Worm (Caenorhabditis elegans) whole organism, L1 larva: ENCODE measurements around the gene ZC317.2.

Experiments used
- C04F5.9 ChIP-seq: sonication (generic microtip); optimal IDR thresholded peaks from 2 replicates; lab custom pipeline; 2016; ENCODE audit warnings: missing genetic modification characterization, missing compliant biosample characterization
- C34B4.2 ChIP-seq: sonication (generic microtip); optimal IDR thresholded peaks from 2 replicates; lab custom pipeline; 2017; ENCODE audit warnings: mild to moderate bottlenecking, missing genetic modification characterization, missing compliant biosample characterization
- Y116A8C.19 ChIP-seq: sonication (generic microtip); optimal IDR thresholded peaks from 2 replicates; lab custom pipeline; 2016; ENCODE audit warnings: missing compliant biosample characterization, missing genetic modification characterization, borderline replicate concordance
- aha-1 ChIP-seq: fragments of 150-350 bp; optimal IDR thresholded peaks from 2 replicates; lab custom pipeline; 2014; ENCODE audit warnings: missing biosample characterization, missing genetic modification characterization
- ama-1 ChIP-seq: fragments of 150-350 bp; optimal IDR thresholded peaks from 2 replicates; lab custom pipeline; 2014
- ceh-63 ChIP-seq: fragments of 200-800 bp; sonication (Bioruptor generic); optimal IDR thresholded peaks from 2 replicates; lab custom pipeline; 2018; ENCODE audit warnings: mild to moderate bottlenecking, missing genetic modification characterization, missing compliant biosample characterization
- ceh-8 ChIP-seq: fragments of 200-800 bp; sonication (Bioruptor generic); optimal IDR thresholded peaks from 2 replicates; lab custom pipeline; 2018; ENCODE audit warnings: mild to moderate bottlenecking, missing genetic modification characterization, moderate library complexity, missing compliant biosample characterization
- dpl-1 ChIP-seq, 3 experiments: fragments of 150-350 bp in 2 of 3; sonication (generic microtip) in 1 of 3; optimal IDR thresholded peaks; 2 replicates each; lab custom pipeline; 2014 to 2017; ENCODE audit warnings: missing biosample characterization in 3 of 3, missing genetic modification characterization in 3 of 3, missing genetic modification reagents in 3 of 3
- efl-1 ChIP-seq, 4 experiments: fragments of 150-350 bp; optimal IDR thresholded peaks in 3 of 4; peaks in 1 of 4; 1 replicate in 1 of 4; 2 replicates in 3 of 4; lab custom pipeline; 2014; ENCODE audit warnings: missing biosample characterization in 2 of 4, missing genetic modification characterization in 2 of 4, missing genetic modification reagents in 2 of 4
- egl-27 ChIP-seq, 2 experiments: fragments of 150-350 bp in 1 of 2; sonication (generic microtip); optimal IDR thresholded peaks; 3 replicates each; lab custom pipeline; 2017 to 2018; ENCODE audit warnings: missing biosample characterization in 2 of 2, missing genetic modification characterization in 2 of 2, missing genetic modification reagents in 2 of 2
- elt-2 ChIP-seq: sonication (generic microtip); optimal IDR thresholded peaks from 2 replicates; lab custom pipeline; 2016; ENCODE audit warnings: missing genetic modification characterization, mild to moderate bottlenecking, inconsistent platforms, missing compliant biosample characterization, missing genetic modification reagents
- fkh-10 ChIP-seq: sonication (generic microtip); optimal IDR thresholded peaks from 2 replicates; lab custom pipeline; 2017; ENCODE audit warnings: missing biosample characterization, missing genetic modification reagents, missing genetic modification characterization
- fkh-4 ChIP-seq: sonication (generic microtip); optimal IDR thresholded peaks from 2 replicates; lab custom pipeline; 2016; ENCODE audit warnings: missing compliant biosample characterization, missing genetic modification characterization, borderline replicate concordance
- hlh-17 ChIP-seq: fragments of 200-800 bp; sonication (Bioruptor generic); optimal IDR thresholded peaks from 2 replicates; lab custom pipeline; 2018; ENCODE audit warnings: missing genetic modification characterization, mild to moderate bottlenecking, missing compliant biosample characterization, moderate library complexity, borderline replicate concordance
- jun-1 ChIP-seq: fragments of 150-350 bp; optimal IDR thresholded peaks from 2 replicates; lab custom pipeline; 2014; ENCODE audit warnings: missing biosample characterization, missing genetic modification reagents, missing genetic modification characterization
- lin-14 ChIP-seq: fragments of 200-800 bp; sonication (Bioruptor generic); optimal IDR thresholded peaks from 2 replicates; lab custom pipeline; 2018; ENCODE audit warnings: mild to moderate bottlenecking, missing genetic modification characterization, moderate library complexity, missing compliant biosample characterization
- lin-35 ChIP-seq, 2 experiments: fragments of 150-350 bp; optimal IDR thresholded peaks; 2 replicates each; lab custom pipeline; 2014; ENCODE audit warnings: missing biosample characterization in 2 of 2, missing genetic modification characterization in 2 of 2, missing genetic modification reagents in 2 of 2
- lin-39 ChIP-seq: fragments of 150-350 bp; optimal IDR thresholded peaks from 2 replicates; lab custom pipeline; 2014; ENCODE audit warnings: missing biosample characterization, missing genetic modification reagents, missing genetic modification characterization
- mab-9 ChIP-seq: fragments of 200-800 bp; sonication (Bioruptor generic); IDR thresholded peaks from 2 replicates; pipeline ENCODE4 v1.3.6; 2022; ENCODE audit warnings: missing genetic modification reagents, missing genetic modification characterization, missing compliant biosample characterization
- mdl-1 ChIP-seq, 2 experiments: fragments of 150-350 bp; optimal IDR thresholded peaks; 2 replicates each; lab custom pipeline; 2014 to 2017; ENCODE audit warnings: missing biosample characterization in 2 of 2, missing genetic modification characterization in 2 of 2, inconsistent platforms in 1 of 2
- nhr-11 ChIP-seq: fragments of 150-350 bp; optimal IDR thresholded peaks from 2 replicates; lab custom pipeline; 2014; ENCODE audit warnings: missing biosample characterization, missing genetic modification characterization
- nhr-12 ChIP-seq: sonication (generic microtip); optimal IDR thresholded peaks from 2 replicates; lab custom pipeline; 2017; ENCODE audit warnings: missing biosample characterization, missing genetic modification characterization
- nhr-71 ChIP-seq: sonication (generic microtip); optimal IDR thresholded peaks from 2 replicates; lab custom pipeline; 2016; ENCODE audit warnings: mild to moderate bottlenecking, missing genetic modification characterization, moderate library complexity, missing compliant biosample characterization
- nhr-84 ChIP-seq: sonication (generic microtip); optimal IDR thresholded peaks from 2 replicates; lab custom pipeline; 2017; ENCODE audit warnings: missing biosample characterization, missing genetic modification characterization
- pqm-1 ChIP-seq: sonication (generic microtip); optimal IDR thresholded peaks from 3 replicates; lab custom pipeline; 2017; ENCODE audit warnings: missing biosample characterization, missing genetic modification characterization
- snpc-4 ChIP-seq: fragments of 150-350 bp; optimal IDR thresholded peaks from 2 replicates; lab custom pipeline; 2014; ENCODE audit warnings: missing biosample characterization, missing genetic modification characterization
- sptf-1 ChIP-seq: fragments of 150-350 bp; optimal IDR thresholded peaks from 2 replicates; lab custom pipeline; 2014; ENCODE audit warnings: missing biosample characterization, missing genetic modification characterization
- swsn-7 ChIP-seq: sonication (generic microtip); optimal IDR thresholded peaks from 2 replicates; lab custom pipeline; 2016; ENCODE audit warnings: missing genetic modification characterization, missing compliant biosample characterization
- tbx-2 ChIP-seq: sonication (generic microtip); optimal IDR thresholded peaks from 2 replicates; lab custom pipeline; 2016; ENCODE audit warnings: missing genetic modification characterization, missing compliant biosample characterization
- unc-130 ChIP-seq: fragments of 150-350 bp; optimal IDR thresholded peaks from 2 replicates; lab custom pipeline; 2017; ENCODE audit warnings: missing biosample characterization, missing genetic modification characterization, inconsistent platforms
- unc-30 ChIP-seq: sonication (generic microtip); optimal IDR thresholded peaks from 2 replicates; lab custom pipeline; 2017; ENCODE audit warnings: missing biosample characterization, missing genetic modification characterization
- xbp-1 ChIP-seq: sonication (generic microtip); optimal IDR thresholded peaks from 2 replicates; lab custom pipeline; 2016; ENCODE audit warnings: missing genetic modification characterization, missing compliant biosample characterization

The ZC317.2 gene

DNA sequence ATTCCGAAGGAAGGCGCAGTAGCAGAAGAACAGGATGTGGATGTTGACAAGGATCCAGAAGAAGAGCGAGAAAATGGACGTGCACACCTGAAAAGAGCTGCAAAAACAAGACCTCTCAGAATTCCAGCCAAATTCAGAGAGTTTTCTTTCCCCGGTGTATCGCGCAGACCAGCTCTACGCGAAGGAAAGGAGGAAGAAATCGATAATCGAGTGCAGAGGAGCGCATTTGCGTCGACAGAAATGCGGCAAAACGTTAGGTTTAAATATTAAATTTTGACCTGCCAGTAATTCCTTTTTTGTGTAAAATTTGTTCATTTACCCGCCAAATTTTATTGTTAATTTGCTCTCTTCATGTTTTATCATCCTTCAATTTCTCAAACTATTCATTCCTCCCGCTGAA lies 17.8 kb downstream of the ZC317.2 start:
- no peak for TF ChIP-seq sptf-1 (tag; lab: Kevin White, UChicago)
- peak in 1 of 2 experiments; percentile 52 for TF ChIP-seq lin-35 (GFP tag; optimal IDR thresholded peaks at IDR 0.05; lab: Kevin White, UChicago)
- TF ChIP-seq dpl-1 (GFP tag; optimal IDR thresholded peaks at IDR 0.05; lab: Kevin White, UChicago) = peak in 2 of 3 experiments; percentile 43 to 50
- no peak for TF ChIP-seq mdl-1 (tag; optimal IDR thresholded peaks at IDR 0.05; lab: Kevin White, UChicago)
- TF ChIP-seq efl-1 (optimal IDR thresholded peaks at IDR 0.05; lab: Kevin White, UChicago) = peak in 1 of 2 experiments; percentile 52
- TF ChIP-seq efl-1 (GFP tag; optimal IDR thresholded peaks at IDR 0.05 in 1 of 2; lab: Kevin White, UChicago) = peak; percentile 59 to 95

DNA sequence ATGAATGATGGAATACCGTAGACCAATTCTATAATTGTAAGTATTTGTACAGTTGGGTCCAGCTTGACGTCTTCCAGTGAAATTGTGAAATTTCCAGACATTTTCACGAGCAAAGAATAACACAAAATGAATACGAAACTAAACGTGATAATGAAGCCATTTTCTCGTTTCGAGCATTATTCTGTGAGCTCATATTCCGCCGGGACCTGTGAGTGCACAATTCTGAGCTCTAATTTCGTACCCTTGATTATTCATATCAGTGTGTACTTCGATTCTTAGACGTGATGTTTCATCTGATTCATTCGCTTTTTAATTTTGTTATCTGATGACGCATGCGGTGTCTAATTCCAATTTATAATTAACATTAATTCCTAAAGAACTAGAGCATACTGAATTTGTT lies 22.4 kb downstream of the ZC317.2 start, which contains the start of gene srg-66:
Gene srg-66 (minus strand): TSS at position 101 of the 400 bp plus-strand sequence.
- no peak for TF ChIP-seq C34B4.2
- TF ChIP-seq unc-130 = no peak
- TF ChIP-seq egl-27 (tag; optimal IDR thresholded peaks at IDR 0.05; lab: Kevin White, UChicago) = no peak
- TF ChIP-seq swsn-7 (tag; lab: Kevin White, UChicago) = no peak
- TF ChIP-seq ceh-8 = peak; percentile 66
- TF ChIP-seq, all 84 proteins: peak for 1

DNA sequence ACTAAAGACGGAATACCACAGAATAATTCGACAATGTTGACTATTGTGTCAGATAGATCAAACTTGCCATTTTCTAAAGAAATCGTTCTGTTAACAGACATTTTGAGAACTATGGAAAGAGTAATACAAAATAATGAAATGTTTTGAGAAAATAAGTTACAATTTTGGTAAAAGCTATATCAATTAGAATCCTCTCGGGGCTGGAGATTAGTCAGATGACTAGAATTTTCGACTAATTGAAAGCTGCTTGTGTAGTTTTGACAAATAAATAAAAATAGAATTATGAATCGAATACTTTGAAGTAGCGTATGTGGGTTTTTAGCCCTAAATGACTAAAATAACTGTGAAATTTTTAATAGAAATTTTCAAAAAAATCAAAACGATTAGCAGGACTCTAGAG lies 25.0 kb downstream of the ZC317.2 start, which contains the start of gene srg-65:
Gene srg-65 (minus strand): TSS at position 101 of the 400 bp plus-strand sequence.
- TF ChIP-seq nhr-11 (tag; lab: Kevin White, UChicago) = no peak

DNA sequence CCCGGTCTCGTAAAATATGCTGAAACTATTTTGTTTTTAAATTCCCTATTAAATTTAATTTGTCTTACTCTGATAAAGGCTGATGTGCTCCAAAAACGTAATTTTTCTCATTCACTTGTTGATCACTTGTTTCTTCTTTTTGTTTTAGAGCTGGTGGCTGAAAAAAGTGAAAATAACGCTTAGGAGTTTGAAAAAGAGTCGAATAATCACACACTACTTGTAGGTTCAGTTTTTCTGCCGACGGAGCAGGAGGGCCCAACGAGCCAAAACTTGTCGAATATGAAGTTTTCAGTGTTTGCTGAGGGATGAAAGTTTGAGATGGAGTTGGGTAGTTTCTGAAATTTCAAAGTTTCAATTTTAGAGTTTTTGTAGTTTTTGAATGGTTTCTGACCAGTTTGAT lies 27.3 kb downstream of the ZC317.2 start:
- no peak for TF ChIP-seq ceh-63 (GFP tag; lab: Kevin White, UChicago)
- no peak for TF ChIP-seq jun-1
- TF ChIP-seq sptf-1 (tag; lab: Kevin White, UChicago) = no peak
- no peak for TF ChIP-seq lin-14 (GFP tag; lab: Kevin White, UChicago)
- no peak for TF ChIP-seq mab-9 (GFP tag; lab: Robert Waterston, UW)
- TF ChIP-seq nhr-84 (tag; lab: Kevin White, UChicago) = no peak
- no peak for TF ChIP-seq unc-30 (tag; lab: Kevin White, UChicago)

DNA sequence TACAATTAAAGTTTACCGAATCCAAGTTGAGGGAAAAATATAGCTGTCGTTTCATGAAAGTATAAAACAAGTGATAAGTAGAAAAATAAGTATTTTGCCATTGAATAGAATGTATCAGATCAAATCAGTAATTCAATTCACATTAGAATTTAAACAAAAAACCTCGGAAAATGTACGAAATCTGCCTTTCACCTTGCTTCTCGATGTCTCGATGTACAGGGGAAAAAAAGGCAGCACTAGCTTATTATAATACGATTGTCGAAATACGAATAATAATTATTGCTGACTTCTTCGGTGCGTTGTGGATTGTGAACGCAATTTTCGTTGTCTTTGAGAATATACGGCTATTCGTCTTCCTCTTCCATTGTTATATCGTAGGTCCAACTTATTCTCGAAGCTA lies 28.9 kb downstream of the ZC317.2 start, which contains the start of gene grl-18:
Gene grl-18 (minus strand): TSS at position 101 of the 400 bp plus-strand sequence.
- TF ChIP-seq nhr-71 (no peak), ama-1 (lab: Kevin White, UChicago) (no peak), lin-14 (GFP tag; lab: Kevin White, UChicago) (no peak), aha-1 (tag; lab: Kevin White, UChicago) (no peak), Y116A8C.19 (tag; lab: Kevin White, UChicago) (no peak), snpc-4 (no peak), tbx-2 (no peak), fkh-4 (tag; lab: Kevin White, UChicago) (no peak), xbp-1 (no peak), nhr-84 (tag; lab: Kevin White, UChicago) (no peak), hlh-17 (no peak), egl-27 (tag; optimal IDR thresholded peaks at IDR 0.05; lab: Kevin White, UChicago) (no peak), lin-39 (tag; lab: Kevin White, UChicago) (no peak), fkh-10 (GFP tag; lab: Kevin White, UChicago) (no peak), nhr-12 (tag; lab: Kevin White, UChicago) (no peak), pqm-1 (tag; lab: Kevin White, UChicago) (no peak)

DNA sequence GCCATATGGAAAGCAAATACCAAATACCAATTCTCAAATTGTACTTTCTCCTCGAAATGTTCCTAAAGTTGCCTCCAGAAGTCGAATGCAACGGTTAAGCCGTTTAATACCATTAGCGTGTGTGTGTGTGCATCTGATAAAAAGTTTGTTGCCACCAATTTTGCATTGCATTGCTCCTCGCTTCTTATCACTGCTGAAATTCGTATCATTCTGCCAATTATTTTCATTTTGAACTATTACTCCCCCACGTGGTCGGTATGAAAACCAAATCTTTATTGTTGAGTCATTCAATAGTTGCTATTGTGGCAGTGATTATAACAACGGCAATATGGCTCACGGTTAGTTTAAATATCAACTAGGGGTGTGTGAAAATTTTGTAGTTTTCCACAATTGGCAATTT lies 30.3 kb downstream of the ZC317.2 start, which contains the start of gene T05C3.6:
Gene T05C3.6 (plus strand): TSS at position 241 of the 400 bp plus-strand sequence.
- TF ChIP-seq C04F5.9 (tag; lab: Kevin White, UChicago) (no peak), elt-2 (tag; lab: Kevin White, UChicago) (peak; percentile 76), lin-35 (GFP tag; optimal IDR thresholded peaks at IDR 0.05; lab: Kevin White, UChicago) (peak in 1 of 2 experiments; percentile 19)
